Fruit fly (Drosophila melanogaster): ENCODE results near the gene CG33986.

CG33986 gene

dm6 chr3L:15514405-15514804 lies 10.6 kb downstream of the CG33986 start (continued):
- TF ChIP-seq eg (GFP tag; IDR thresholded peaks at IDR 0.05) = no peak
- no peak for TF ChIP-seq CG8632 (GFP tag; optimal IDR thresholded peaks at IDR 0.05)
- TF ChIP-seq fd59A (GFP tag; optimal IDR thresholded peaks at IDR 0.05) = no peak
- TF ChIP-seq CG6854 (GFP tag; optimal IDR thresholded peaks at IDR 0.05) = peak; percentile 44
- no peak for TF ChIP-seq svp (GFP tag)

- TF ChIP-seq CG6163 (GFP tag; IDR thresholded peaks at IDR 0.05) = no peak
- no peak for TF ChIP-seq CG6792 (GFP tag; optimal IDR thresholded peaks at IDR 0.05)
- no peak for TF ChIP-seq Eip75B (GFP tag; optimal IDR thresholded peaks at IDR 0.05)
- no peak for TF ChIP-seq esn (GFP tag; optimal IDR thresholded peaks at IDR 0.05)
- no peak for TF ChIP-seq fd59A (GFP tag; optimal IDR thresholded peaks at IDR 0.05)
- no peak for TF ChIP-seq CG10669 (GFP tag; optimal IDR thresholded peaks at IDR 0.05)
- TF ChIP-seq Ets21C (GFP tag; optimal IDR thresholded peaks at IDR 0.05) = no peak
- TF ChIP-seq dsx (GFP tag; optimal IDR thresholded peaks at IDR 0.05; ENCODE audit: poor library complexity, severe bottlenecking) = no peak
- no peak for TF ChIP-seq Hr39 (GFP tag; optimal IDR thresholded peaks at IDR 0.05)
- TF ChIP-seq CG4318 (GFP tag; optimal IDR thresholded peaks at IDR 0.05) = no peak
- TF ChIP-seq Met (GFP tag; optimal IDR thresholded peaks at IDR 0.05) = no peak
- TF ChIP-seq CG11762 (GFP tag; optimal IDR thresholded peaks at IDR 0.05; ENCODE audit: insufficient read depth) = no peak
- no peak for TF ChIP-seq CG15336 (GFP tag; IDR thresholded peaks at IDR 0.05)
- no peak for TF ChIP-seq fd85E (GFP tag; optimal IDR thresholded peaks at IDR 0.05)
- no peak for TF ChIP-seq CG8319 (GFP tag; optimal IDR thresholded peaks at IDR 0.05)
- TF ChIP-seq Blimp-1 (GFP tag; optimal IDR thresholded peaks at IDR 0.05) = no peak
- no peak for TF ChIP-seq vri (GFP tag; optimal IDR thresholded peaks at IDR 0.05)
- no peak for TF ChIP-seq CG11902 (GFP tag; optimal IDR thresholded peaks at IDR 0.05)
- no peak for TF ChIP-seq CG31627 (GFP tag; optimal IDR thresholded peaks at IDR 0.05)
- no peak for TF ChIP-seq achi (GFP tag; optimal IDR thresholded peaks at IDR 0.05)
These were observed 11.3 kb downstream of the CG33986 start for dm6 chr3L:15513726-15514125.

dm6 chr3L:15513264-15513663 lies 11.8 kb downstream of the CG33986 start:
- TF ChIP-seq Eip75B (GFP tag; optimal IDR thresholded peaks at IDR 0.05) = no peak
- TF ChIP-seq CG8319 (GFP tag; optimal IDR thresholded peaks at IDR 0.05) = no peak
- no peak for TF ChIP-seq salr (GFP tag; optimal IDR thresholded peaks at IDR 0.05)
- no peak for TF ChIP-seq esn (GFP tag; optimal IDR thresholded peaks at IDR 0.05)
- no peak for TF ChIP-seq CG3919 (GFP tag; optimal IDR thresholded peaks at IDR 0.05)
- TF ChIP-seq CG6792 (GFP tag; optimal IDR thresholded peaks at IDR 0.05) = no peak
- no peak for TF ChIP-seq cyc (GFP tag; optimal IDR thresholded peaks at IDR 0.05)
- TF ChIP-seq Met (GFP tag; optimal IDR thresholded peaks at IDR 0.05) = no peak
- no peak for TF ChIP-seq CG8119 (GFP tag; IDR thresholded peaks at IDR 0.05)
- TF ChIP-seq CG11902 (GFP tag; optimal IDR thresholded peaks at IDR 0.05) = no peak
- TF ChIP-seq topi (GFP tag; optimal IDR thresholded peaks at IDR 0.05) = no peak
- no peak for TF ChIP-seq CG3032 (tag; optimal IDR thresholded peaks at IDR 0.05)
- no peak for TF ChIP-seq Smox (GFP tag; optimal IDR thresholded peaks at IDR 0.05)

- TF ChIP-seq Sox102F (GFP tag; optimal IDR thresholded peaks at IDR 0.05) = peak; percentile 37
- TF ChIP-seq Sox14 (GFP tag; optimal IDR thresholded peaks at IDR 0.05) = peak; percentile 55
- no peak for TF ChIP-seq CG34406 (GFP tag; optimal IDR thresholded peaks at IDR 0.05)
- peak; percentile 78 for TF ChIP-seq Blimp-1 (GFP tag; optimal IDR thresholded peaks at IDR 0.05)
- no peak for TF ChIP-seq CG11902 (GFP tag; optimal IDR thresholded peaks at IDR 0.05)
- no peak for TF ChIP-seq OdsH (GFP tag; optimal IDR thresholded peaks at IDR 0.05)
- TF ChIP-seq CG9139 (GFP tag; optimal IDR thresholded peaks at IDR 0.05) = no peak
- peak; percentile 13 for TF ChIP-seq CG16779 (tag; optimal IDR thresholded peaks at IDR 0.05)
- peak; percentile 33 for TF ChIP-seq Eip93F (GFP tag; optimal IDR thresholded peaks at IDR 0.05)
- TF ChIP-seq vri (GFP tag; optimal IDR thresholded peaks at IDR 0.05) = peak; percentile 24
- peak; percentile 11 for TF ChIP-seq Met (GFP tag; optimal IDR thresholded peaks at IDR 0.05)
- TF ChIP-seq CG3032 (tag; optimal IDR thresholded peaks at IDR 0.05) = peak; percentile 17
- TF ChIP-seq ss (GFP tag; optimal IDR thresholded peaks at IDR 0.05) = peak; percentile 39 to 44
- peak; percentile 7 for TF ChIP-seq esn (GFP tag; optimal IDR thresholded peaks at IDR 0.05)
- peak; percentile 76 for TF ChIP-seq Eip78C (GFP tag)
- TF ChIP-seq CG1621 (tag; optimal IDR thresholded peaks at IDR 0.05) = no peak
These were observed 13.3 kb downstream of the CG33986 start for dm6 chr3L:15511688-15512250.

Data from whole organism, prepupa.